Fruit fly (Drosophila melanogaster) whole organism, prepupa: ENCODE results near the gene GluProRS.

Source experiments
- Blimp-1 ChIP-seq: fragments of 200-800 bp; sonication (Bioruptor generic); optimal IDR thresholded peaks from 3 replicates; lab custom pipeline; 2017; ENCODE audit warnings: missing biosample characterization, missing genetic modification characterization, mild to moderate bottlenecking, moderate library complexity, missing genetic modification reagents
- CG10631 ChIP-seq: fragments of 200-800 bp; sonication (Bioruptor generic); optimal IDR thresholded peaks from 2 replicates; lab custom pipeline; 2016; ENCODE audit warnings: missing biosample characterization, missing genetic modification characterization
- CG10669 ChIP-seq: fragments of 200-800 bp; sonication (Bioruptor generic); optimal IDR thresholded peaks from 3 replicates; lab custom pipeline; 2018; ENCODE audit warnings: missing biosample characterization, mild to moderate bottlenecking, missing genetic modification characterization, moderate library complexity
- CG11294 ChIP-seq: fragments of 200-800 bp; sonication (Bioruptor generic); IDR thresholded peaks from 2 replicates; pipeline ENCODE4 v1.3.6; 2022; ENCODE audit warnings: missing biosample characterization, missing genetic modification characterization
- CG11762 ChIP-seq: fragments of 200-800 bp; sonication (Bioruptor generic); optimal IDR thresholded peaks from 3 replicates; lab custom pipeline; 2016; ENCODE audit warnings: missing biosample characterization, missing genetic modification characterization; ENCODE audit not compliant: insufficient read depth
- CG11902 ChIP-seq: fragments of 200-800 bp; sonication (Bioruptor generic); optimal IDR thresholded peaks from 3 replicates; lab custom pipeline; 2016; ENCODE audit warnings: missing biosample characterization, missing genetic modification characterization
- CG1621 ChIP-seq: fragments of 200-800 bp; sonication (Bioruptor generic); optimal IDR thresholded peaks from 3 replicates; lab custom pipeline; 2018; ENCODE audit warnings: missing biosample characterization, mild to moderate bottlenecking, missing genetic modification characterization
- CG16779 ChIP-seq: fragments of 200-800 bp; sonication (Bioruptor generic); optimal IDR thresholded peaks from 3 replicates; lab custom pipeline; 2017; ENCODE audit warnings: missing biosample characterization, mild to moderate bottlenecking, missing genetic modification characterization
- CG31627 ChIP-seq: fragments of 200-800 bp; sonication (Bioruptor generic); optimal IDR thresholded peaks from 3 replicates; lab custom pipeline; 2016; ENCODE audit warnings: missing biosample characterization, missing genetic modification characterization
- CG32006 ChIP-seq: fragments of 200-800 bp; sonication (Bioruptor generic); optimal IDR thresholded peaks from 3 replicates; lab custom pipeline; 2017; ENCODE audit warnings: missing biosample characterization, mild to moderate bottlenecking, missing genetic modification characterization
- CG34406 ChIP-seq: fragments of 200-800 bp; sonication (Bioruptor generic); optimal IDR thresholded peaks from 3 replicates; lab custom pipeline; 2016; ENCODE audit warnings: missing biosample characterization, missing genetic modification characterization
- CG3919 ChIP-seq: fragments of 200-800 bp; sonication (Bioruptor generic); optimal IDR thresholded peaks from 3 replicates; lab custom pipeline; 2016; ENCODE audit warnings: missing biosample characterization, missing genetic modification characterization
- CG6163 ChIP-seq: fragments of 200-800 bp; sonication (Bioruptor generic); IDR thresholded peaks from 3 replicates; pipeline ENCODE4 v1.3.6; 2022; ENCODE audit warnings: missing biosample characterization, missing genetic modification characterization
- CG6276 ChIP-seq: fragments of 200-800 bp; sonication (Bioruptor generic); optimal IDR thresholded peaks from 2 replicates; lab custom pipeline; 2017; ENCODE audit warnings: missing biosample characterization, mild to moderate bottlenecking, missing genetic modification characterization
- CG6792 ChIP-seq: fragments of 200-800 bp; sonication (Bioruptor generic); optimal IDR thresholded peaks from 3 replicates; lab custom pipeline; 2016; ENCODE audit warnings: missing biosample characterization, missing genetic modification characterization
- CG6854 ChIP-seq: fragments of 200-800 bp; sonication (Bioruptor generic); optimal IDR thresholded peaks from 2 replicates; lab custom pipeline; 2017; ENCODE audit warnings: missing biosample characterization, mild to moderate bottlenecking, missing genetic modification characterization
- CG8119 ChIP-seq: fragments of 200-800 bp; sonication (Bioruptor generic); IDR thresholded peaks from 3 replicates; pipeline ENCODE4 v1.3.6; 2022; ENCODE audit warnings: missing biosample characterization, missing genetic modification characterization
- CG8319 ChIP-seq: fragments of 200-800 bp; sonication (Bioruptor generic); optimal IDR thresholded peaks from 3 replicates; lab custom pipeline; 2016; ENCODE audit warnings: missing biosample characterization, missing genetic modification characterization
- CG8632 ChIP-seq: fragments of 200-800 bp; sonication (Bioruptor generic); optimal IDR thresholded peaks from 3 replicates; lab custom pipeline; 2016; ENCODE audit warnings: missing biosample characterization, missing genetic modification characterization
- CG9139 ChIP-seq: fragments of 200-800 bp; sonication (Bioruptor generic); optimal IDR thresholded peaks from 3 replicates; lab custom pipeline; 2017; ENCODE audit warnings: missing biosample characterization, mild to moderate bottlenecking, missing genetic modification characterization
- Eip78C ChIP-seq: fragments of 200-800 bp; sonication (Bioruptor generic); peaks from one replicate; lab custom pipeline; 2016; ENCODE audit warnings: missing biosample characterization, missing genetic modification characterization
- Ets21C ChIP-seq: fragments of 200-800 bp; sonication (Bioruptor generic); optimal IDR thresholded peaks from 3 replicates; lab custom pipeline; 2016; ENCODE audit warnings: missing biosample characterization, missing genetic modification characterization
- Ets96B ChIP-seq: fragments of 200-800 bp; optimal IDR thresholded peaks from 2 replicates; lab custom pipeline; 2019; ENCODE audit warnings: missing biosample characterization, mild to moderate bottlenecking, missing genetic modification characterization, moderate library complexity
- Gug ChIP-seq: fragments of 200-800 bp; sonication (Bioruptor generic); IDR thresholded peaks from 2 replicates; pipeline ENCODE4 v1.3.6; 2022; ENCODE audit warnings: missing biosample characterization, missing genetic modification characterization
- Hr38 ChIP-seq: sonication (Bioruptor generic); optimal IDR thresholded peaks from 2 replicates; lab custom pipeline; 2016; ENCODE audit warnings: missing biosample characterization, missing genetic modification characterization
- Hr39 ChIP-seq: fragments of 200-800 bp; sonication (Bioruptor generic); optimal IDR thresholded peaks from 2 replicates; lab custom pipeline; 2016; ENCODE audit warnings: missing biosample characterization, missing genetic modification characterization
- Hr4 ChIP-seq: fragments of 200-800 bp; sonication (Bioruptor generic); optimal IDR thresholded peaks from 3 replicates; lab custom pipeline; 2016; ENCODE audit warnings: missing biosample characterization, missing genetic modification characterization
- Lpt ChIP-seq: fragments of 200-800 bp; sonication (Bioruptor generic); optimal IDR thresholded peaks from 3 replicates; lab custom pipeline; 2016; ENCODE audit warnings: missing biosample characterization, missing genetic modification characterization
- Met ChIP-seq: fragments of 200-800 bp; sonication (Bioruptor generic); optimal IDR thresholded peaks from 3 replicates; lab custom pipeline; 2016; ENCODE audit warnings: missing biosample characterization, missing genetic modification characterization
- OdsH ChIP-seq: fragments of 200-800 bp; sonication (Bioruptor generic); optimal IDR thresholded peaks from 3 replicates; lab custom pipeline; 2016; ENCODE audit warnings: missing biosample characterization, missing genetic modification characterization
- Sox15 ChIP-seq: fragments of 200-800 bp; sonication (Bioruptor generic); optimal IDR thresholded peaks from 3 replicates; lab custom pipeline; 2016; ENCODE audit warnings: missing biosample characterization, missing genetic modification characterization
- achi ChIP-seq: fragments of 200-800 bp; sonication (Bioruptor generic); optimal IDR thresholded peaks from 3 replicates; lab custom pipeline; 2016; ENCODE audit warnings: missing biosample characterization, missing genetic modification characterization
- acj6 ChIP-seq: fragments of 200-800 bp; sonication (Bioruptor generic); optimal IDR thresholded peaks from 3 replicates; lab custom pipeline; 2016; ENCODE audit warnings: missing biosample characterization, missing genetic modification characterization
- cyc ChIP-seq: fragments of 200-800 bp; sonication (Bioruptor generic); optimal IDR thresholded peaks from 3 replicates; lab custom pipeline; 2016; ENCODE audit warnings: missing biosample characterization, missing genetic modification characterization
- dac ChIP-seq: fragments of 200-800 bp; sonication (Bioruptor generic); optimal IDR thresholded peaks from 2 replicates; lab custom pipeline; 2017; ENCODE audit warnings: missing biosample characterization, mild to moderate bottlenecking, missing genetic modification characterization
- dsx ChIP-seq: fragments of 200-800 bp; optimal IDR thresholded peaks from 3 replicates; lab custom pipeline; 2019; ENCODE audit warnings: missing biosample characterization, mild to moderate bottlenecking, missing genetic modification characterization, moderate library complexity; ENCODE audit not compliant: poor library complexity, severe bottlenecking
- eg ChIP-seq: fragments of 200-800 bp; sonication (Bioruptor generic); IDR thresholded peaks from 3 replicates; pipeline ENCODE4 v1.3.6; 2022; ENCODE audit warnings: missing biosample characterization, missing genetic modification characterization
- esn ChIP-seq: fragments of 200-800 bp; sonication (Bioruptor generic); optimal IDR thresholded peaks from 2 replicates; lab custom pipeline; 2016; ENCODE audit warnings: missing biosample characterization, mild to moderate bottlenecking, missing genetic modification characterization, moderate library complexity
- fd85E ChIP-seq: fragments of 200-800 bp; sonication (Bioruptor generic); optimal IDR thresholded peaks from 3 replicates; lab custom pipeline; 2016; ENCODE audit warnings: missing biosample characterization, missing genetic modification characterization
- fkh ChIP-seq: fragments of 200-800 bp; sonication (Bioruptor generic); optimal IDR thresholded peaks from 3 replicates; lab custom pipeline; 2017; ENCODE audit warnings: missing biosample characterization, mild to moderate bottlenecking, missing genetic modification characterization, moderate library complexity
- lz ChIP-seq: fragments of 200-800 bp; sonication (Bioruptor generic); optimal IDR thresholded peaks from 3 replicates; lab custom pipeline; 2016; ENCODE audit warnings: missing biosample characterization, missing genetic modification characterization
- pdm3 ChIP-seq: fragments of 200-800 bp; sonication (Bioruptor generic); optimal IDR thresholded peaks from 3 replicates; lab custom pipeline; 2016; ENCODE audit warnings: missing biosample characterization, missing genetic modification characterization
- salr ChIP-seq, 2 experiments: fragments of 200-800 bp; sonication (Bioruptor generic); optimal IDR thresholded peaks; 3 replicates each; lab custom pipeline; 2016 to 2018; ENCODE audit warnings: missing biosample characterization in 2 of 2, missing genetic modification characterization in 2 of 2, mild to moderate bottlenecking in 1 of 2
- spab ChIP-seq: fragments of 200-800 bp; sonication (Bioruptor generic); optimal IDR thresholded peaks from 2 replicates; lab custom pipeline; 2017; ENCODE audit warnings: missing biosample characterization, mild to moderate bottlenecking, missing genetic modification characterization, missing genetic modification reagents
- ss ChIP-seq, 2 experiments: fragments of 200-800 bp; sonication (Bioruptor generic); optimal IDR thresholded peaks; 2 replicates in 1 of 2; 3 replicates in 1 of 2; lab custom pipeline; 2017 to 2018; ENCODE audit warnings: mild to moderate bottlenecking in 2 of 2, missing biosample characterization in 2 of 2, missing genetic modification characterization in 2 of 2, moderate library complexity in 1 of 2

The GluProRS gene

DNA sequence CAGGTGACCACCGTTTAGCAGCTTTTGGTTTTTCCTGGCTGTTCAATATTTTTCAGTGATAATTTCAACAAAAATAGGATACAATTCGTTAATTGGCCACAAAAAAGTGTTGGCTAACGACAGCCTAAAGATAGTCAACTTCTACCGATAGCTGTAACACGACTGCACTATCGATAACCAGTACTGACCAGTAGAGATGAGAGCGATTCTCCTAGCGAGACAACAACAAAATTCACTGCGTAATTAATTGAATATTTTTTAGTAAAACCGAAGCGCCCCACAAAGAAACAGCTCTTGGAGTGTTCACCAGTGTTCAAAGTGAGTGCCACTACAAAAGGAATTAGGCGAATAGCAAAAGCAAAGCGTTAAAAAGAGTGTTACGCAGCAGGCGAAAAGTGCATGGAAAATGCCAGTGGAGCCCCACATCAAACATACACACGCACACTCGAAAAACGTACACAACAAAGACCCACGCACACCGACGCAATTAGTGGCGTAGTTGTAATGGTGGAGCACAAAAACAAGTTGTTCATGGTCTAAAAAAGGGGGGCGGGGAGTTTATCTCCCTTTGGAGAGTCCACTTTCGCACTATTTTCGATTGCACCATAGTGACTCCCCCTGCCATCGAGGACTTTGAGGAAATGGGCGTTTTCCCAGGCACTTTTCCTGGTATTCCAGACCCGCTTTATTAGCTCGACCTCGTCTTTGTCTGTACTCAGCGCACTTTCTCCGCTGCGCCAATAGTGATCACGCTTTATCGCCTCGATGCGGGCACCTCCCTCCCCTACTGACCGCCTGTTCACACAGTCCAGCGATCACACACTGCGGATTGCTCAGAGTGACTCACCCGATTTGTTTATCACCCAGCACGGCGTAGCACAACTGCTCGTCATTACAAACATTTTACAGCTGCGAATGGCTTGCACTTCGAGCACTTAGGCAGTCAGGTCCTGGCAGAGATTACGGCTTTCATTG lies 34.9 kb upstream of the GluProRS start, which contains the start of the genes Epp and Rab7 (continued):
- TF ChIP-seq esn (GFP tag; lab: Kevin White, UChicago) (peak; percentile 64), Blimp-1 (peak; percentile 77), dac (GFP tag; lab: Kevin White, UChicago) (no peak), CG9139 (GFP tag; lab: Kevin White, UChicago) (peak; percentile 59), achi (GFP tag; lab: Kevin White, UChicago) (no peak), CG34406 (GFP tag; lab: Kevin White, UChicago) (no peak), lz (peak; percentile 61), CG6792 (GFP tag; lab: Kevin White, UChicago) (no peak), CG8319 (GFP tag; lab: Kevin White, UChicago) (no peak), salr (GFP tag; optimal IDR thresholded peaks at IDR 0.05; lab: Kevin White, UChicago) (peak in 1 of 2 experiments; percentile 32), CG11294 (GFP tag; lab: Robert Waterston, UW) (no peak), Lpt (GFP tag; lab: Kevin White, UChicago) (no peak), Met (GFP tag; lab: Kevin White, UChicago) (no peak), CG31627 (GFP tag; lab: Kevin White, UChicago) (peak; percentile 54)

DNA sequence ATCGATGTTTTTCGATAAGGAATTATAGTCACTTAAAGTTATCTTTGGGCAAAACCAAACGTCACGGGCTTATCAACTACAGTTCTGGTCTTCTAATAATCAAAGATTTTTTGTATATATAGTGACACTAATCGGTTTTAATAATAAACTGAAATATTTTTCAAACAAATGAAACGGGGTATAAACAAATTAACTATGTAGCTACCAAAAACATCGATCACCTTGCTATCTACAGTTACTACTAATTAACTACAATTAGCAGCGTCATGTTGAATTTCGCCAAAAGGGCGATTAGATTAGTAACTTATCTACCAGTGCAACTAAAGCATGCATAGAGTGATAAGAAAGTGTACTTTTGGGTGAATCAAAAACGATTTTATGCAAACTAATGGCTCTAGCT lies 33.2 kb upstream of the GluProRS start:
- TF ChIP-seq Hr38 (GFP tag; lab: Kevin White, UChicago) = no peak
- no peak for TF ChIP-seq Eip78C (GFP tag; lab: Kevin White, UChicago)
- TF ChIP-seq Hr4 (GFP tag; lab: Kevin White, UChicago) = no peak
- TF ChIP-seq CG11902 (GFP tag; lab: Kevin White, UChicago) = no peak
- TF ChIP-seq pdm3 (GFP tag; lab: Kevin White, UChicago) = no peak
- TF ChIP-seq CG3919 (GFP tag; lab: Kevin White, UChicago) = no peak
- no peak for TF ChIP-seq Blimp-1
- no peak for TF ChIP-seq CG16779
- no peak for TF ChIP-seq CG6276 (GFP tag; lab: Kevin White, UChicago)

DNA sequence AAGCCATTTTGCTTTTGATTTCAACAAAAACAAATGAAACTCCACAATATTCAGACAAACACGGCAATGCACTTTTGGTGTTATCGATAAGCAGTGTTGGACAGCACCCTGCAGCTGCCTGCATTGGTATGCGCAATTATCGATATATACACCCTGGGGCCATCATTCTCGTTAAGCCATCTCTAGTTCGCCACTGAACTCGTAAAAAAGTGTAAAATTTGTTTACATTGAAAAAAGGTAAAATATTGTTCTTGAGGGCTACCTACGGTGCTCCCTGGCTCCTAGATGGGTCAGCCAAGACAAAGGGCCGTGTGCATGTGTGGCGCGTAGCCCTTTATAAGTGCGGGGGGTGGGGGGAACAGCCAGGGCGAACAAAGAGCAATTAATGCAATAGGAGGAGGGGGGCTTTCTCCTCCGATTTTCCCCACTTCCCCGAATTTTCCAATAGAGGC lies 28.3 kb upstream of the GluProRS start, which contains the start of the genes CG13603 and CG5902:
Gene CG13603, minus strand, starts transcription at position 91 of the 452 bp plus-strand sequence.
Gene CG5902, plus strand, starts transcription at position 164 of the 452 bp plus-strand sequence.
- TF ChIP-seq Hr39 (GFP tag; lab: Kevin White, UChicago) (no peak), OdsH (no peak), CG1621 (tag; lab: Kevin White, UChicago) (no peak), acj6 (no peak), CG11762 (GFP tag; lab: Kevin White, UChicago) (no peak), dsx (GFP tag; lab: Kevin White, UChicago) (peak; percentile 36), esn (GFP tag; lab: Kevin White, UChicago) (peak; percentile 61), ss (GFP tag; optimal IDR thresholded peaks at IDR 0.05; lab: Kevin White, UChicago) (peak in 1 of 2 experiments; percentile 72), lz (no peak), fkh (GFP tag; lab: Kevin White, UChicago) (no peak), fd85E (GFP tag; lab: Kevin White, UChicago) (no peak), Ets21C (GFP tag; lab: Kevin White, UChicago) (no peak), Eip78C (GFP tag; lab: Kevin White, UChicago) (no peak), CG6854 (GFP tag; lab: Kevin White, UChicago) (peak; percentile 45), CG6163 (peak; percentile 69; the same call in 1 of the 3 replicates), spab (peak; percentile 31), CG10631 (GFP tag; lab: Kevin White, UChicago) (no peak), Ets96B (tag; lab: Kevin White, UChicago) (peak; percentile 11), Sox15 (GFP tag; lab: Kevin White, UChicago) (no peak), CG8632 (no peak), eg (GFP tag; lab: Robert Waterston, UW) (no peak), CG10669 (no peak), Gug (no peak), cyc (GFP tag; lab: Kevin White, UChicago) (peak; percentile 57), CG6792 (GFP tag; lab: Kevin White, UChicago) (peak; percentile 29), CG6276 (GFP tag; lab: Kevin White, UChicago) (no peak), achi (GFP tag; lab: Kevin White, UChicago) (no peak), dac (GFP tag; lab: Kevin White, UChicago) (no peak), CG32006 (GFP tag; lab: Kevin White, UChicago) (no peak), CG8119 (GFP tag; lab: Robert Waterston, UW) (no peak)
